Fruit fly (Drosophila melanogaster) whole organism, embryonic: ENCODE results near the gene CG12945.

ENCODE experiments used
- B-H1 ChIP-seq: fragments of 200-800 bp; sonication (Bioruptor generic); IDR thresholded peaks from 3 replicates; pipeline ENCODE4 v1.3.6; 2022; ENCODE audit warnings: missing biosample characterization, missing genetic modification characterization
- BEAF-32 ChIP-seq: fragments of 200-800 bp; sonication (Bioruptor generic); optimal IDR thresholded peaks from 3 replicates; lab custom pipeline; 2017; ENCODE audit warnings: missing biosample characterization, missing genetic modification characterization, mild to moderate bottlenecking, moderate library complexity, missing genetic modification reagents
- Bdp1 ChIP-seq: fragments of 200-800 bp; sonication (Bioruptor generic); optimal IDR thresholded peaks from 3 replicates; lab custom pipeline; 2016; ENCODE audit warnings: missing biosample characterization, missing genetic modification characterization
- Bgb ChIP-seq: fragments of 200-800 bp; sonication (Bioruptor generic); IDR thresholded peaks from 2 replicates; pipeline ENCODE4 v1.3.6; 2022; ENCODE audit warnings: missing biosample characterization, missing genetic modification characterization; ENCODE audit not compliant: partially characterized antibody
- CG14860 ChIP-seq: fragments of 200-800 bp; sonication (Bioruptor generic); IDR thresholded peaks from 3 replicates; pipeline ENCODE4 v1.3.6; 2022; ENCODE audit warnings: missing biosample characterization, missing genetic modification characterization; ENCODE audit not compliant: partially characterized antibody
- CG15514 ChIP-seq: fragments of 200-800 bp; sonication (Bioruptor generic); optimal IDR thresholded peaks from 3 replicates; lab custom pipeline; 2017; ENCODE audit warnings: missing biosample characterization, missing genetic modification characterization, mild to moderate bottlenecking, moderate library complexity, missing genetic modification reagents
- CG17186 ChIP-seq: fragments of 200-800 bp; sonication (Bioruptor generic); optimal IDR thresholded peaks from 3 replicates; lab custom pipeline; 2017; ENCODE audit warnings: missing biosample characterization, missing genetic modification reagents, missing genetic modification characterization
- CG2129 ChIP-seq: fragments of 200-800 bp; sonication (Bioruptor generic); IDR thresholded peaks from 2 replicates; pipeline ENCODE4 v1.3.6; 2022; ENCODE audit warnings: missing biosample characterization, missing genetic modification characterization; ENCODE audit not compliant: partially characterized antibody
- CG33213 ChIP-seq: fragments of 200-800 bp; sonication (Bioruptor generic); optimal IDR thresholded peaks from 3 replicates; lab custom pipeline; 2016; ENCODE audit warnings: missing biosample characterization, missing genetic modification characterization
- CG34224 ChIP-seq: fragments of 200-800 bp; sonication (Bioruptor generic); IDR thresholded peaks from 3 replicates; pipeline ENCODE4 v1.3.6; 2022; ENCODE audit warnings: missing biosample characterization, missing genetic modification characterization; ENCODE audit not compliant: partially characterized antibody
- CG6254 ChIP-seq: fragments of 200-800 bp; sonication (Bioruptor generic); optimal IDR thresholded peaks from 3 replicates; lab custom pipeline; 2017; ENCODE audit warnings: mild to moderate bottlenecking, missing biosample characterization, missing genetic modification reagents, missing genetic modification characterization
- CG6791 ChIP-seq: fragments of 200-800 bp; sonication (Bioruptor generic); IDR thresholded peaks from 3 replicates; pipeline ENCODE4 v1.3.6; 2022; ENCODE audit warnings: missing biosample characterization, missing genetic modification characterization; ENCODE audit not compliant: partially characterized antibody
- CTCF ChIP-seq: fragments of 200-800 bp; sonication (Bioruptor generic); optimal IDR thresholded peaks from 2 replicates; lab custom pipeline; 2017; ENCODE audit warnings: missing biosample characterization, mild to moderate bottlenecking, missing genetic modification characterization, moderate library complexity
- Dek ChIP-seq: fragments of 200-800 bp; sonication (Bioruptor generic); optimal IDR thresholded peaks from 3 replicates; lab custom pipeline; 2019; ENCODE audit warnings: missing biosample characterization, mild to moderate bottlenecking, missing genetic modification characterization, moderate library complexity
- Dll ChIP-seq: fragments of 200-800 bp; sonication (Bioruptor generic); IDR thresholded peaks from 4 replicates; pipeline ENCODE4 v1.3.6; 2022; ENCODE audit warnings: missing biosample characterization, missing genetic modification characterization; ENCODE audit not compliant: partially characterized antibody
- Doc3 ChIP-seq: fragments of 200-800 bp; sonication (Bioruptor generic); IDR thresholded peaks from 3 replicates; pipeline ENCODE4 v1.3.6; 2022; ENCODE audit warnings: missing biosample characterization, missing genetic modification characterization; ENCODE audit not compliant: partially characterized antibody
- Dp ChIP-seq: fragments of 200-800 bp; sonication (Bioruptor generic); optimal IDR thresholded peaks from 2 replicates; lab custom pipeline; 2018; ENCODE audit warnings: missing biosample characterization, mild to moderate bottlenecking, missing genetic modification characterization, moderate library complexity
- Dref ChIP-seq: fragments of 200-800 bp; sonication (Bioruptor generic); IDR thresholded peaks from 2 replicates; pipeline ENCODE4 v1.3.6; 2022; ENCODE audit warnings: missing biosample characterization, missing genetic modification characterization
- E2f2 ChIP-seq: fragments of 200-800 bp; sonication (Bioruptor generic); IDR thresholded peaks from 2 replicates; pipeline ENCODE4 v1.3.6; 2022; ENCODE audit warnings: missing biosample characterization, missing genetic modification characterization
- HLH54F ChIP-seq: fragments of 200-800 bp; sonication (Bioruptor generic); optimal IDR thresholded peaks from 3 replicates; lab custom pipeline; 2016; ENCODE audit warnings: missing biosample characterization, missing genetic modification characterization
- MBD-R2 ChIP-seq: fragments of 200-800 bp; sonication (Bioruptor generic); IDR thresholded peaks from 2 replicates; pipeline ENCODE4 v1.3.6; 2022; ENCODE audit warnings: missing biosample characterization, missing genetic modification characterization
- Opbp ChIP-seq: fragments of 200-800 bp; sonication (Bioruptor generic); IDR thresholded peaks from 3 replicates; pipeline ENCODE4 v1.3.6; 2022; ENCODE audit warnings: missing biosample characterization, missing genetic modification characterization; ENCODE audit not compliant: partially characterized antibody
- Ptx1 ChIP-seq: fragments of 200-800 bp; sonication (Bioruptor generic); IDR thresholded peaks from 2 replicates; pipeline ENCODE4 v1.3.6; 2022; ENCODE audit warnings: missing biosample characterization, missing genetic modification characterization
- Scr ChIP-seq: fragments of 200-800 bp; sonication (Bioruptor generic); IDR thresholded peaks from 2 replicates; pipeline ENCODE4 v1.3.6; 2022; ENCODE audit warnings: missing biosample characterization, missing genetic modification characterization; ENCODE audit not compliant: partially characterized antibody
- Sin3A ChIP-seq: fragments of >200 bp; optimal IDR thresholded peaks from 2 replicates; lab custom pipeline; 2018
- Sry-β ChIP-seq: fragments of 200-800 bp; sonication (Bioruptor generic); optimal IDR thresholded peaks from 2 replicates; lab custom pipeline; 2018; ENCODE audit warnings: missing biosample characterization, mild to moderate bottlenecking, missing genetic modification characterization, moderate library complexity
- Sry-δ ChIP-seq: fragments of 200-800 bp; sonication (Bioruptor generic); optimal IDR thresholded peaks from 2 replicates; lab custom pipeline; 2016; ENCODE audit warnings: missing biosample characterization, missing genetic modification characterization
- amos ChIP-seq: fragments of 200-800 bp; sonication (Bioruptor generic); IDR thresholded peaks from 2 replicates; pipeline ENCODE4 v1.3.6; 2022; ENCODE audit warnings: missing biosample characterization, missing genetic modification characterization; ENCODE audit not compliant: partially characterized antibody
- bbx ChIP-seq: fragments of 200-800 bp; sonication (Bioruptor generic); IDR thresholded peaks from 2 replicates; pipeline ENCODE4 v1.3.6; 2022; ENCODE audit warnings: missing biosample characterization, missing genetic modification characterization; ENCODE audit not compliant: partially characterized antibody
- chinmo ChIP-seq: fragments of 200-800 bp; sonication (Bioruptor generic); IDR thresholded peaks from 4 replicates; pipeline ENCODE4 v1.3.6; 2022; ENCODE audit warnings: missing biosample characterization, missing genetic modification characterization; ENCODE audit not compliant: partially characterized antibody
- crol ChIP-seq: fragments of 200-800 bp; sonication (Bioruptor generic); IDR thresholded peaks from 2 replicates; pipeline ENCODE4 v1.3.6; 2022; ENCODE audit warnings: missing biosample characterization, missing genetic modification characterization
- crp ChIP-seq, 2 experiments: fragments of 200-800 bp; sonication (Bioruptor generic); optimal IDR thresholded peaks; 2 replicates in 1 of 2; 3 replicates in 1 of 2; lab custom pipeline; 2017; ENCODE audit warnings: missing biosample characterization in 2 of 2, missing genetic modification characterization in 2 of 2, mild to moderate bottlenecking in 1 of 2, moderate library complexity in 1 of 2
- her ChIP-seq: fragments of 200-800 bp; sonication (Bioruptor generic); optimal IDR thresholded peaks from 2 replicates; lab custom pipeline; 2016; ENCODE audit warnings: missing biosample characterization, missing genetic modification characterization
- ind ChIP-seq: fragments of 200-800 bp; sonication (Bioruptor generic); optimal IDR thresholded peaks from 3 replicates; lab custom pipeline; 2016; ENCODE audit warnings: missing biosample characterization, missing genetic modification characterization
- klu ChIP-seq: fragments of 200-800 bp; sonication (Bioruptor generic); IDR thresholded peaks from 2 replicates; pipeline ENCODE4 v1.3.6; 2022; ENCODE audit warnings: missing biosample characterization, missing genetic modification characterization
- luna ChIP-seq: fragments of 200-800 bp; sonication (Bioruptor generic); optimal IDR thresholded peaks from 2 replicates; lab custom pipeline; 2016; ENCODE audit warnings: missing biosample characterization, missing genetic modification characterization
- sna ChIP-seq: fragments of 200-800 bp; sonication (Bioruptor generic); IDR thresholded peaks from 2 replicates; pipeline ENCODE4 v1.3.6; 2022; ENCODE audit warnings: missing biosample characterization, missing genetic modification characterization; ENCODE audit not compliant: partially characterized antibody
- sob ChIP-seq: fragments of 200-800 bp; sonication (Bioruptor generic); IDR thresholded peaks from 2 replicates; pipeline ENCODE4 v1.3.6; 2022; ENCODE audit warnings: missing biosample characterization, missing genetic modification characterization
- ssp ChIP-seq: fragments of 200-800 bp; sonication (Bioruptor generic); IDR thresholded peaks from 2 replicates; pipeline ENCODE4 v1.3.6; 2022; ENCODE audit warnings: missing biosample characterization, missing genetic modification characterization
- tna ChIP-seq: fragments of 200-800 bp; sonication (Bioruptor generic); IDR thresholded peaks from 2 replicates; pipeline ENCODE4 v1.3.6; 2022; ENCODE audit warnings: missing biosample characterization, missing genetic modification characterization; ENCODE audit not compliant: partially characterized antibody
- unc-4 ChIP-seq: fragments of 200-800 bp; sonication (Bioruptor generic); IDR thresholded peaks from 2 replicates; pipeline ENCODE4 v1.3.6; 2022; ENCODE audit warnings: missing biosample characterization, missing genetic modification characterization; ENCODE audit not compliant: partially characterized antibody
- vfl ChIP-seq: fragments of 200-800 bp; sonication (Bioruptor generic); optimal IDR thresholded peaks from 2 replicates; lab custom pipeline; 2016; ENCODE audit warnings: missing biosample characterization, missing genetic modification characterization
- wek ChIP-seq: fragments of 200-800 bp; sonication (Bioruptor generic); optimal IDR thresholded peaks from 3 replicates; lab custom pipeline; 2018; ENCODE audit warnings: missing biosample characterization, mild to moderate bottlenecking, missing genetic modification characterization, moderate library complexity
- wor ChIP-seq: fragments of 200-800 bp; sonication (Bioruptor generic); IDR thresholded peaks from 2 replicates; pipeline ENCODE4 v1.3.6; 2022; ENCODE audit warnings: missing biosample characterization, missing genetic modification characterization
- zen2 ChIP-seq: fragments of 200-800 bp; sonication (Bioruptor generic); IDR thresholded peaks from 3 replicates; pipeline ENCODE4 v1.3.6; 2022; ENCODE audit warnings: missing biosample characterization, missing genetic modification characterization; ENCODE audit not compliant: partially characterized antibody
- zf30C ChIP-seq: fragments of 200-800 bp; sonication (Bioruptor generic); optimal IDR thresholded peaks from 3 replicates; lab custom pipeline; 2018; ENCODE audit warnings: missing biosample characterization, mild to moderate bottlenecking, missing genetic modification characterization

CG12945 gene

DNA sequence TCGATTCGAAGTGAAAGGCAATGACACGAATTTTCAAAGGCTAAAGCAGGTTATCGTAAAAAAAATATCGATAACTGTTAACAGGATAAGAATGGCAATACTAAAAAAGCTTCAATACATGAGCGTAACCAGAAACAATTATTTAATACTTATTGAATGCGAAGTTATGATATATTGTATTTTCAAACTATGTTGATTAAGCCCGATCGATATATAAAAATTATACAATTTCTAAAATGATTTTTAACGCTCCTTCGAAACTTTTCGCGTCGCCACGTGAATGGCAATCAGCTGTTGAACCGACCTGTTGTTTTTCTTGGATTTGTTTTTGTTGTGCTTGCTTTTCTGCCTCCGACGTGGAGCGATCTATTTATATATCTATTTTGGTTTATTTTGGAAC lies 34.8 kb downstream of the CG12945 start, which contains the start of the genes Alg12 and Rpt3R (continued):
- no peak for TF ChIP-seq Ptx1 (GFP tag; lab: Robert Waterston, UW)
- TF ChIP-seq, all 482 proteins: peak for 39

dm6 chr3R:9754487-9754886 lies 36.5 kb downstream of the CG12945 start, which contains the start of gene Tti1:
Tti1 (minus strand) TSS chr3R:9754686.
- no peak for TF ChIP-seq sob (GFP tag; lab: Robert Waterston, UW)
- 0 out of 2 replicates have a peak, but pooled peaks have one; percentile 27 for TF ChIP-seq sna
- TF ChIP-seq ind = no peak
- TF ChIP-seq klu (GFP tag; lab: Robert Waterston, UW) = peak; percentile 57; the same call in 1 of the 2 replicates
- TF ChIP-seq chinmo (GFP tag; lab: Robert Waterston, UW) = 0 out of 4 replicates have a peak, but pooled peaks have one; percentile 56
- no peak for TF ChIP-seq wor (GFP tag; lab: Robert Waterston, UW)
- no peak for TF ChIP-seq her
- 0 out of 2 replicates have a peak, but pooled peaks have one; percentile 14 for TF ChIP-seq CG2129 (GFP tag; lab: Robert Waterston, UW)
- 0 out of 2 replicates have a peak, but pooled peaks have one; percentile 18 for TF ChIP-seq unc-4 (GFP tag; lab: Robert Waterston, UW)
- TF ChIP-seq CG6791 = peak; percentile 61; the same call in 2 of the 3 replicates
- TF ChIP-seq Opbp = peak; percentile 52; the same call in 1 of the 3 replicates
- peak; percentile 47; the same call in 1 of the 2 replicates for TF ChIP-seq amos (GFP tag; lab: Robert Waterston, UW)
- TF ChIP-seq tna (GFP tag; lab: Robert Waterston, UW) = peak; percentile 36; the same call in 1 of the 2 replicates
- TF ChIP-seq Bgb (GFP tag; lab: Robert Waterston, UW) = peak; percentile 46; the same call in 1 of the 2 replicates
- TF ChIP-seq Sin3A (lab: Kevin White, UChicago) = peak; percentile 26
- TF ChIP-seq CG6254 = no peak
- TF ChIP-seq HLH54F = no peak
- TF ChIP-seq CG15514 = peak; percentile 14
- TF ChIP-seq Doc3 = 0 out of 3 replicates have a peak, but pooled peaks have one; percentile 43
- TF ChIP-seq luna (GFP tag; lab: Kevin White, UChicago) = no peak
- TF ChIP-seq bbx (GFP tag; lab: Robert Waterston, UW) = peak; percentile 67
- TF ChIP-seq ssp = no peak
- TF ChIP-seq zf30C (GFP tag; lab: Kevin White, UChicago) = no peak
- TF ChIP-seq CG34224 = peak; percentile 56; the same call in 2 of the 3 replicates
- TF ChIP-seq wek (GFP tag; lab: Kevin White, UChicago) = no peak
- peak; percentile 92 for TF ChIP-seq E2f2
- TF ChIP-seq Bdp1 (GFP tag; lab: Kevin White, UChicago) = no peak
- peak; percentile 42; the same call in 1 of the 2 replicates for TF ChIP-seq Scr
- TF ChIP-seq Dref (GFP tag; lab: Robert Waterston, UW) = peak; percentile 83
- peak; percentile 84 for TF ChIP-seq MBD-R2 (GFP tag; lab: Robert Waterston, UW)
- TF ChIP-seq zen2 (GFP tag; lab: Robert Waterston, UW) = 0 out of 3 replicates have a peak, but pooled peaks have one; percentile 7
- TF ChIP-seq CG33213 = no peak
- TF ChIP-seq CTCF (GFP tag; lab: Kevin White, UChicago) = no peak
- TF ChIP-seq crp (GFP tag; optimal IDR thresholded peaks at IDR 0.05; lab: Kevin White, UChicago) = peak; percentile 39 to 91
- TF ChIP-seq crol (GFP tag; lab: Robert Waterston, UW) = peak; percentile 77
- TF ChIP-seq B-H1 = no peak
- peak; percentile 33; the same call in 1 of the 3 replicates for TF ChIP-seq CG14860
- no peak for TF ChIP-seq vfl (GFP tag; lab: Kevin White, UChicago)
- peak; percentile 38 for TF ChIP-seq BEAF-32
- TF ChIP-seq Dp = peak; percentile 86
- peak; percentile 19 for TF ChIP-seq Sry-δ (GFP tag; lab: Kevin White, UChicago)
- TF ChIP-seq Dek (tag; lab: Kevin White, UChicago) = no peak
- no peak for TF ChIP-seq Sry-β (GFP tag; lab: Kevin White, UChicago)
- no peak for TF ChIP-seq CG17186 (GFP tag; lab: Kevin White, UChicago)
- TF ChIP-seq Dll (GFP tag; lab: Robert Waterston, UW) = peak; percentile 48; the same call in 1 of the 4 replicates
